Fruit fly (Drosophila melanogaster): ENCODE results near the gene CG7542.

The CG7542 gene

dm6 chr3L:17572090-17572489, 22.5 kb downstream of the CG7542 start (continued):
- TF ChIP-seq odd (GFP tag; optimal IDR thresholded peaks at IDR 0.05) (no peak), NC2α (GFP tag; optimal IDR thresholded peaks at IDR 0.05) (no peak), gce (GFP tag; IDR thresholded peaks at IDR 0.05) (no peak), CG10543 (GFP tag; optimal IDR thresholded peaks at IDR 0.05) (no peak), mirr (GFP tag; optimal IDR thresholded peaks at IDR 0.05) (no peak), CG8359 (GFP tag; optimal IDR thresholded peaks at IDR 0.05; ENCODE audit: borderline replicate concordance) (no peak), Tbp (GFP tag; optimal IDR thresholded peaks at IDR 0.05) (no peak), zen2 (GFP tag; IDR thresholded peaks at IDR 0.05; ENCODE audit: partially characterized antibody) (no peak), CG1529 (GFP tag; optimal IDR thresholded peaks at IDR 0.05) (no peak), CG8281 (tag; optimal IDR thresholded peaks at IDR 0.05) (no peak), CG7839 (tag; optimal IDR thresholded peaks at IDR 0.05) (no peak), dan (GFP tag; IDR thresholded peaks at IDR 0.05) (no peak), CG8924 (tag; optimal IDR thresholded peaks at IDR 0.05) (no peak), Asciz (GFP tag; optimal IDR thresholded peaks at IDR 0.05) (no peak), zen (tag; optimal IDR thresholded peaks at IDR 0.05) (no peak), CG9437 (GFP tag; optimal IDR thresholded peaks at IDR 0.05) (no peak), corto (GFP tag; optimal IDR thresholded peaks at IDR 0.05) (no peak), CG12071 (GFP tag; optimal IDR thresholded peaks at IDR 0.05) (no peak), trh (GFP tag; optimal IDR thresholded peaks at IDR 0.05) (no peak), onecut (GFP tag; IDR thresholded peaks at IDR 0.05) (peak; percentile 25; the same call in 1 of the 2 replicates), rib (GFP tag; IDR thresholded peaks at IDR 0.05) (peak; percentile 55; the same call in 1 of the 2 replicates), CG11247 (GFP tag; IDR thresholded peaks at IDR 0.05) (no peak), Lpt (GFP tag; optimal IDR thresholded peaks at IDR 0.05) (no peak), PHDP (tag; optimal IDR thresholded peaks at IDR 0.05) (no peak), Side (GFP tag; optimal IDR thresholded peaks at IDR 0.05) (no peak), CG16813 (GFP tag; IDR thresholded peaks at IDR 0.05; ENCODE audit: partially characterized antibody) (no peak), CG34224 (GFP tag; IDR thresholded peaks at IDR 0.05; ENCODE audit: partially characterized antibody) (0 out of 3 replicates have a peak, but pooled peaks have one; percentile 13), ewg (GFP tag; optimal IDR thresholded peaks at IDR 0.05) (peak; percentile 67), Trl (optimal IDR thresholded peaks at IDR 0.05) (peak; percentile 51 to 52), Trl (GFP tag; optimal IDR thresholded peaks at IDR 0.05) (no peak), CkIIα-i1 (GFP tag; IDR thresholded peaks at IDR 0.05) (no peak), ci (GFP tag; IDR thresholded peaks at IDR 0.05) (peak; percentile 67; the same call in 2 of the 3 replicates), Blimp-1 (GFP tag; optimal IDR thresholded peaks at IDR 0.05) (no peak), D (optimal IDR thresholded peaks at IDR 0.05) (no peak), D (GFP tag; optimal IDR thresholded peaks at IDR 0.05) (no peak), CG16815 (GFP tag; optimal IDR thresholded peaks at IDR 0.05) (no peak), pan (optimal IDR thresholded peaks at IDR 0.05) (no peak), pan (GFP tag; optimal IDR thresholded peaks at IDR 0.05 in 1 of 2, IDR thresholded peaks at IDR 0.05 in 1 of 2) (peak in 1 of 2 experiments; percentile 17), az2 (GFP tag; optimal IDR thresholded peaks at IDR 0.05) (no peak), CG16863 (GFP tag; optimal IDR thresholded peaks at IDR 0.05) (no peak), CG10565 (GFP tag; optimal IDR thresholded peaks at IDR 0.05) (no peak), Rfx (GFP tag; IDR thresholded peaks at IDR 0.05) (no peak), CG13624 (GFP tag; optimal IDR thresholded peaks at IDR 0.05) (no peak), CG32767 (GFP tag; IDR thresholded peaks at IDR 0.05) (no peak), C15 (GFP tag; IDR thresholded peaks at IDR 0.05) (no peak), vvl (GFP tag; IDR thresholded peaks at IDR 0.05) (peak; percentile 43; the same call in 1 of the 2 replicates), sug (tag; optimal IDR thresholded peaks at IDR 0.05) (peak; percentile 8), fu2 (GFP tag; optimal IDR thresholded peaks at IDR 0.05) (no peak), ftz-f1 (GFP tag; optimal IDR thresholded peaks at IDR 0.05) (peak; percentile 8), CG11695 (GFP tag; IDR thresholded peaks at IDR 0.05) (no peak), CG15601 (tag; optimal IDR thresholded peaks at IDR 0.05) (peak; percentile 36), CG31388 (GFP tag; optimal IDR thresholded peaks at IDR 0.05) (no peak)

All from whole organism, embryonic.